Worm (Caenorhabditis elegans) whole organism, L3 larva: ENCODE data around the gene grd-7.

Experiments used
- ceh-9 ChIP-seq: sonication (generic microtip); optimal IDR thresholded peaks from 2 replicates; lab custom pipeline; 2018; ENCODE audit warnings: missing biosample characterization, missing genetic modification characterization
- daf-12 ChIP-seq: fragments of 150-350 bp; optimal IDR thresholded peaks from 2 replicates; lab custom pipeline; 2014; ENCODE audit warnings: missing biosample characterization, missing genetic modification reagents, missing genetic modification characterization
- fos-1 ChIP-seq: fragments of 150-350 bp; optimal IDR thresholded peaks from 2 replicates; lab custom pipeline; 2014; ENCODE audit warnings: missing biosample characterization, missing genetic modification characterization
- jun-1 ChIP-seq: fragments of 150-350 bp; optimal IDR thresholded peaks from 2 replicates; lab custom pipeline; 2014; ENCODE audit warnings: missing biosample characterization, missing genetic modification reagents, missing genetic modification characterization
- lin-15B ChIP-seq: fragments of 150-350 bp; optimal IDR thresholded peaks from 2 replicates; lab custom pipeline; 2014; ENCODE audit warnings: missing biosample characterization, missing genetic modification characterization
- mdl-1 ChIP-seq: fragments of 150-350 bp; optimal IDR thresholded peaks from 2 replicates; lab custom pipeline; 2014; ENCODE audit warnings: missing biosample characterization, missing genetic modification characterization
- nhr-11 ChIP-seq: fragments of 150-350 bp; optimal IDR thresholded peaks from 2 replicates; lab custom pipeline; 2014; ENCODE audit warnings: missing biosample characterization, missing genetic modification characterization
- nhr-12 ChIP-seq: fragments of 150-350 bp; optimal IDR thresholded peaks from 2 replicates; lab custom pipeline; 2014; ENCODE audit warnings: missing biosample characterization, missing genetic modification characterization
- sea-2 ChIP-seq: fragments of 150-350 bp; sonication (generic microtip); optimal IDR thresholded peaks from 4 replicates; lab custom pipeline; 2014; ENCODE audit warnings: missing biosample characterization, missing genetic modification reagents, missing genetic modification characterization
- skn-1 ChIP-seq: fragments of 150-350 bp; optimal IDR thresholded peaks from 2 replicates; lab custom pipeline; 2014; ENCODE audit warnings: missing biosample characterization, missing genetic modification characterization
- snpc-4 ChIP-seq: fragments of 150-350 bp; optimal IDR thresholded peaks from 2 replicates; lab custom pipeline; 2014; ENCODE audit warnings: missing biosample characterization, missing genetic modification characterization
- tbx-2 ChIP-seq: sonication (generic microtip); optimal IDR thresholded peaks from 2 replicates; lab custom pipeline; 2016; ENCODE audit warnings: mild to moderate bottlenecking, missing genetic modification characterization, missing compliant biosample characterization
- unc-62 ChIP-seq: fragments of 150-350 bp; sonication (generic microtip); optimal IDR thresholded peaks from 4 replicates; lab custom pipeline; 2014; ENCODE audit warnings: missing biosample characterization, missing genetic modification reagents, missing genetic modification characterization
- ztf-11 ChIP-seq: fragments of 150-350 bp; optimal IDR thresholded peaks from 2 replicates; lab custom pipeline; 2014; ENCODE audit warnings: missing biosample characterization, missing genetic modification characterization

DNA sequence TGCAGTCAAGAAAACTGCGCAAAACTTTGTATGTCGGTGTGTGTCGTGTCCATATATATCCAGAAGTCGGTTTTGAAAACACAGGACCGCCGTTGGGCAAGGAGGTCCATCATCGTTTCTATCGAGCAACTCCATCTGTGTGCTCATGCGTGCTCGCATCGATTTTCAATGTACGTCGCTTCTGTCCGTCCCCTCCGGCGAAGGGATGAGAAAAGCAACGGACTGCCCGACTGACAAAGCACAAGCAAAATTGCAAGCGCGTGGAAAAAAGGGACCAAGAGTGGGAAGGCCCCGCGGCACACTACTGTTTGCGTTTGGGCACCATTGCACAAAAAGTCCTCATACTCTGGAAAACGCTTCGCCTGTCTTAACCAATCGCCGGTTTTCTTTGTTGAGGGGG is 46.9 kb downstream of the grd-7 start:
- TF ChIP-seq fos-1 (tag; lab: Kevin White, UChicago) (no peak), nhr-12 (tag; lab: Kevin White, UChicago) (no peak), sea-2 (GFP tag; lab: Kevin White, UChicago) (no peak), unc-62 (no peak), jun-1 (tag; lab: Kevin White, UChicago) (no peak), lin-15B (tag; lab: Kevin White, UChicago) (no peak), mdl-1 (tag; lab: Kevin White, UChicago) (no peak), tbx-2 (tag; lab: Kevin White, UChicago) (no peak), skn-1 (tag; lab: Kevin White, UChicago) (no peak), daf-12 (tag; lab: Kevin White, UChicago) (no peak), nhr-11 (tag; lab: Kevin White, UChicago) (no peak), snpc-4 (tag; lab: Kevin White, UChicago) (peak; percentile 2), ceh-9 (tag; lab: Kevin White, UChicago) (no peak), ztf-11 (no peak)
